Worm (Caenorhabditis elegans) whole organism, L3 larva: ENCODE results near the gene elmd-1.

Experiments used
- R02D3.7 ChIP-seq: fragments of 150-350 bp; optimal IDR thresholded peaks from 2 replicates; lab custom pipeline; 2014; ENCODE audit warnings: missing biosample characterization, missing genetic modification characterization
- aly-2 ChIP-seq: fragments of 150-350 bp; optimal IDR thresholded peaks from 2 replicates; lab custom pipeline; 2014; ENCODE audit warnings: missing biosample characterization, missing genetic modification characterization
- egl-27 ChIP-seq: sonication (generic microtip); optimal IDR thresholded peaks from 4 replicates; lab custom pipeline; 2017; ENCODE audit warnings: missing biosample characterization, missing genetic modification reagents, missing genetic modification characterization
- hmg-11 ChIP-seq: sonication (generic microtip); optimal IDR thresholded peaks from 2 replicates; lab custom pipeline; 2016; ENCODE audit warnings: missing genetic modification characterization, missing compliant biosample characterization
- nhr-11 ChIP-seq: fragments of 150-350 bp; optimal IDR thresholded peaks from 2 replicates; lab custom pipeline; 2014; ENCODE audit warnings: missing biosample characterization, missing genetic modification characterization
- nhr-12 ChIP-seq: fragments of 150-350 bp; optimal IDR thresholded peaks from 2 replicates; lab custom pipeline; 2014; ENCODE audit warnings: missing biosample characterization, missing genetic modification characterization
- nhr-28 ChIP-seq: fragments of 150-350 bp; optimal IDR thresholded peaks from 2 replicates; lab custom pipeline; 2014; ENCODE audit warnings: missing biosample characterization, missing genetic modification characterization
- nhr-43 ChIP-seq: sonication (generic microtip); optimal IDR thresholded peaks from 2 replicates; lab custom pipeline; 2016; ENCODE audit warnings: mild to moderate bottlenecking, missing genetic modification characterization, missing compliant biosample characterization; ENCODE audit not compliant: poor library complexity, severe bottlenecking
- nhr-76 ChIP-seq: fragments of 150-350 bp; sonication (generic microtip); optimal IDR thresholded peaks from 5 replicates; lab custom pipeline; 2014; ENCODE audit warnings: missing biosample characterization, missing genetic modification characterization
- nhr-77 ChIP-seq: fragments of 150-350 bp; optimal IDR thresholded peaks from 2 replicates; lab custom pipeline; 2014; ENCODE audit warnings: missing biosample characterization, missing genetic modification characterization
- pqm-1 ChIP-seq: fragments of 150-350 bp; optimal IDR thresholded peaks from 2 replicates; lab custom pipeline; 2017; ENCODE audit warnings: missing biosample characterization, missing genetic modification characterization, inconsistent platforms
- sea-2 ChIP-seq: fragments of 150-350 bp; sonication (generic microtip); optimal IDR thresholded peaks from 4 replicates; lab custom pipeline; 2014; ENCODE audit warnings: missing biosample characterization, missing genetic modification reagents, missing genetic modification characterization

ce11 chrIII:3429761-3430160 lies 40.0 kb downstream of the elmd-1 start:
- TF ChIP-seq pqm-1 (no peak), egl-27 (tag; lab: Kevin White, UChicago) (no peak), nhr-11 (tag; lab: Kevin White, UChicago) (no peak), nhr-12 (tag; lab: Kevin White, UChicago) (no peak), R02D3.7 (tag; lab: Kevin White, UChicago) (no peak), nhr-77 (tag; lab: Kevin White, UChicago) (no peak), nhr-28 (no peak), hmg-11 (tag; lab: Kevin White, UChicago) (no peak), nhr-76 (tag; lab: Kevin White, UChicago) (no peak), sea-2 (GFP tag; lab: Kevin White, UChicago) (no peak), nhr-43 (no peak), aly-2 (tag; lab: Kevin White, UChicago) (no peak)
